Fruit fly (Drosophila melanogaster): Measurements from ENCODE around the gene sty.

- TF ChIP-seq psq (GFP tag; optimal IDR thresholded peaks at IDR 0.05) (no peak), CG16813 (GFP tag; IDR thresholded peaks at IDR 0.05; ENCODE audit: partially characterized antibody) (no peak), Blimp-1 (GFP tag; optimal IDR thresholded peaks at IDR 0.05) (no peak), btn (GFP tag; optimal IDR thresholded peaks at IDR 0.05) (no peak), ro (GFP tag; IDR thresholded peaks at IDR 0.05) (no peak), fru (optimal IDR thresholded peaks at IDR 0.05) (no peak), so (GFP tag; IDR thresholded peaks at IDR 0.05) (no peak), seq (GFP tag; IDR thresholded peaks at IDR 0.05) (no peak), CG32767 (GFP tag; IDR thresholded peaks at IDR 0.05) (no peak), lab (GFP tag; optimal IDR thresholded peaks at IDR 0.05) (no peak), CG7963 (GFP tag; IDR thresholded peaks at IDR 0.05; ENCODE audit: partially characterized antibody) (no peak), HLH54F (GFP tag; optimal IDR thresholded peaks at IDR 0.05) (no peak), gsb (GFP tag; IDR thresholded peaks at IDR 0.05) (no peak), Atf3 (GFP tag; optimal IDR thresholded peaks at IDR 0.05) (no peak)
Measured at dm6 chr3L:3427037-3427436, 2.3 kb upstream of the sty start.
